Fruit fly (Drosophila melanogaster) whole organism, embryonic: ENCODE results near the gene CG7694.

Experiments
- ATbp ChIP-seq: fragments of 200-800 bp; sonication (Bioruptor generic); optimal IDR thresholded peaks from 2 replicates; lab custom pipeline; 2017; ENCODE audit warnings: missing biosample characterization, mild to moderate bottlenecking, missing genetic modification characterization, missing genetic modification reagents
- Adf1 ChIP-seq: fragments of 200-800 bp; sonication (Bioruptor generic); IDR thresholded peaks from 2 replicates; pipeline ENCODE4 v1.3.6; 2022; ENCODE audit warnings: missing biosample characterization, missing genetic modification characterization
- Antp ChIP-seq: fragments of 200-800 bp; sonication (Bioruptor generic); optimal IDR thresholded peaks from 3 replicates; lab custom pipeline; 2016; ENCODE audit warnings: missing biosample characterization, missing genetic modification characterization
- Bgb ChIP-seq: fragments of 200-800 bp; sonication (Bioruptor generic); IDR thresholded peaks from 2 replicates; pipeline ENCODE4 v1.3.6; 2022; ENCODE audit warnings: missing biosample characterization, missing genetic modification characterization; ENCODE audit not compliant: partially characterized antibody
- Blimp-1 ChIP-seq: fragments of 200-800 bp; sonication (Bioruptor generic); optimal IDR thresholded peaks from 3 replicates; lab custom pipeline; 2018; ENCODE audit warnings: missing biosample characterization, missing genetic modification characterization, mild to moderate bottlenecking, moderate library complexity, missing genetic modification reagents
- CG11247 ChIP-seq: fragments of 200-800 bp; sonication (Bioruptor generic); IDR thresholded peaks from 2 replicates; pipeline ENCODE4 v1.3.6; 2022; ENCODE audit warnings: missing biosample characterization, missing genetic modification characterization
- CG11723 ChIP-seq: fragments of 200-800 bp; sonication (Bioruptor generic); optimal IDR thresholded peaks from 2 replicates; lab custom pipeline; 2017; ENCODE audit warnings: missing biosample characterization, mild to moderate bottlenecking, missing genetic modification characterization
- CG12104 ChIP-seq: fragments of 200-800 bp; sonication (Bioruptor generic); optimal IDR thresholded peaks from 3 replicates; lab custom pipeline; 2016; ENCODE audit warnings: missing biosample characterization, missing genetic modification characterization
- CG15479 ChIP-seq: fragments of 200-800 bp; sonication (Bioruptor generic); optimal IDR thresholded peaks from 3 replicates; lab custom pipeline; 2019; ENCODE audit warnings: missing biosample characterization, mild to moderate bottlenecking, missing genetic modification characterization, moderate library complexity
- CG16863 ChIP-seq: fragments of 200-800 bp; sonication (Bioruptor generic); optimal IDR thresholded peaks from 3 replicates; lab custom pipeline; 2016; ENCODE audit warnings: missing biosample characterization, missing genetic modification characterization
- CG1832 ChIP-seq: fragments of 200-800 bp; sonication (Bioruptor generic); optimal IDR thresholded peaks from 2 replicates; lab custom pipeline; 2017; ENCODE audit warnings: missing biosample characterization, mild to moderate bottlenecking, missing genetic modification characterization, inconsistent platforms
- CG3065 ChIP-seq: fragments of 200-800 bp; sonication (Bioruptor generic); optimal IDR thresholded peaks from 2 replicates; lab custom pipeline; 2016; ENCODE audit warnings: missing biosample characterization, missing genetic modification characterization
- CG33213 ChIP-seq: fragments of 200-800 bp; sonication (Bioruptor generic); optimal IDR thresholded peaks from 3 replicates; lab custom pipeline; 2016; ENCODE audit warnings: missing biosample characterization, missing genetic modification characterization
- CG4404 ChIP-seq: fragments of 200-800 bp; sonication (Bioruptor generic); IDR thresholded peaks from 2 replicates; pipeline ENCODE4 v1.3.6; 2022; ENCODE audit warnings: missing biosample characterization, missing genetic modification characterization
- CG7372 ChIP-seq: fragments of 200-800 bp; sonication (Bioruptor generic); IDR thresholded peaks from 2 replicates; pipeline ENCODE4 v1.3.6; 2022; ENCODE audit warnings: missing biosample characterization, missing genetic modification characterization
- CG8924 ChIP-seq: fragments of 200-800 bp; optimal IDR thresholded peaks from 3 replicates; lab custom pipeline; 2019; ENCODE audit warnings: missing biosample characterization, mild to moderate bottlenecking, missing genetic modification characterization, moderate library complexity
- CG9797 ChIP-seq: fragments of 200-800 bp; sonication (Bioruptor generic); optimal IDR thresholded peaks from 3 replicates; lab custom pipeline; 2018; ENCODE audit warnings: missing biosample characterization, mild to moderate bottlenecking, missing genetic modification characterization
- CkIIα-i1 ChIP-seq: fragments of 200-800 bp; sonication (Bioruptor generic); IDR thresholded peaks from 2 replicates; pipeline ENCODE4 v1.3.6; 2022; ENCODE audit warnings: missing biosample characterization, missing genetic modification characterization
- D19B ChIP-seq: fragments of 200-800 bp; sonication (Bioruptor generic); optimal IDR thresholded peaks from 2 replicates; lab custom pipeline; 2017; ENCODE audit warnings: missing biosample characterization, mild to moderate bottlenecking, missing genetic modification characterization
- E2f1 ChIP-seq: fragments of 200-800 bp; sonication (Bioruptor generic); IDR thresholded peaks from 2 replicates; pipeline ENCODE4 v1.3.6; 2022; ENCODE audit warnings: missing biosample characterization, missing genetic modification characterization
- Fer2 ChIP-seq: fragments of 200-800 bp; sonication (Bioruptor generic); optimal IDR thresholded peaks from 2 replicates; lab custom pipeline; 2018; ENCODE audit warnings: missing biosample characterization, mild to moderate bottlenecking, missing genetic modification characterization, moderate library complexity
- Hmr ChIP-seq: fragments of 200-800 bp; sonication (Bioruptor generic); optimal IDR thresholded peaks from 3 replicates; lab custom pipeline; 2017; ENCODE audit warnings: mild to moderate bottlenecking, missing biosample characterization, missing genetic modification reagents, missing genetic modification characterization
- Hr3 ChIP-seq: fragments of 200-800 bp; sonication (Bioruptor generic); optimal IDR thresholded peaks from 3 replicates; lab custom pipeline; 2016; ENCODE audit warnings: missing biosample characterization, missing genetic modification characterization
- Hsf ChIP-seq: fragments of 200-800 bp; sonication (Bioruptor generic); optimal IDR thresholded peaks from 3 replicates; lab custom pipeline; 2016; ENCODE audit warnings: missing biosample characterization, missing genetic modification characterization
- Med ChIP-seq: fragments of 200-800 bp; sonication (Bioruptor generic); peaks from one replicate; lab custom pipeline; 2016; ENCODE audit warnings: missing biosample characterization, missing genetic modification characterization, mild to moderate bottlenecking, inconsistent platforms, moderate library complexity
- Pdp1 ChIP-seq, 2 experiments: fragments of 200-800 bp; sonication (Bioruptor generic); optimal IDR thresholded peaks; 3 replicates each; lab custom pipeline; 2016; ENCODE audit warnings: missing biosample characterization in 2 of 2, missing genetic modification characterization in 2 of 2, mild to moderate bottlenecking in 1 of 2, moderate library complexity in 1 of 2
- ash1 ChIP-seq: fragments of 200-800 bp; sonication (Bioruptor generic); optimal IDR thresholded peaks from 2 replicates; lab custom pipeline; 2018; ENCODE audit warnings: missing biosample characterization, mild to moderate bottlenecking, missing genetic modification characterization
- az2 ChIP-seq: fragments of 200-800 bp; sonication (Bioruptor generic); optimal IDR thresholded peaks from 3 replicates; lab custom pipeline; 2016; ENCODE audit warnings: missing biosample characterization, missing genetic modification characterization
- bbx ChIP-seq: fragments of 200-800 bp; sonication (Bioruptor generic); IDR thresholded peaks from 2 replicates; pipeline ENCODE4 v1.3.6; 2022; ENCODE audit warnings: missing biosample characterization, missing genetic modification characterization; ENCODE audit not compliant: partially characterized antibody
- cato ChIP-seq: fragments of 200-800 bp; sonication (Bioruptor generic); optimal IDR thresholded peaks from 2 replicates; lab custom pipeline; 2016; ENCODE audit warnings: missing biosample characterization, missing genetic modification characterization, borderline replicate concordance
- fd3F ChIP-seq: fragments of 200-800 bp; sonication (Bioruptor generic); optimal IDR thresholded peaks from 2 replicates; lab custom pipeline; 2018; ENCODE audit warnings: missing biosample characterization, mild to moderate bottlenecking, missing genetic modification characterization, moderate library complexity
- fu2 ChIP-seq: fragments of 200-800 bp; sonication (Bioruptor generic); optimal IDR thresholded peaks from 2 replicates; lab custom pipeline; 2016; ENCODE audit warnings: missing biosample characterization, missing genetic modification characterization
- ham ChIP-seq: fragments of 200-800 bp; sonication (Bioruptor generic); IDR thresholded peaks from 2 replicates; pipeline ENCODE4 v1.3.6; 2022; ENCODE audit warnings: missing biosample characterization, missing genetic modification characterization
- lbe ChIP-seq: fragments of 200-800 bp; sonication (Bioruptor generic); optimal IDR thresholded peaks from 2 replicates; lab custom pipeline; 2016; ENCODE audit warnings: missing biosample characterization, mild to moderate bottlenecking, missing genetic modification characterization
- mirr ChIP-seq: fragments of 200-800 bp; sonication (Bioruptor generic); optimal IDR thresholded peaks from 3 replicates; lab custom pipeline; 2018; ENCODE audit warnings: missing biosample characterization, mild to moderate bottlenecking, missing genetic modification characterization
- nerfin-2 ChIP-seq: fragments of 200-800 bp; sonication (Bioruptor generic); IDR thresholded peaks from 2 replicates; pipeline ENCODE4 v1.3.6; 2022; ENCODE audit warnings: missing biosample characterization, missing genetic modification characterization; ENCODE audit not compliant: partially characterized antibody
- oc ChIP-seq: fragments of 200-800 bp; sonication (Bioruptor generic); optimal IDR thresholded peaks from 2 replicates; lab custom pipeline; 2018; ENCODE audit warnings: missing biosample characterization, mild to moderate bottlenecking, missing genetic modification characterization, moderate library complexity
- pb ChIP-seq: fragments of 200-800 bp; sonication (Bioruptor generic); optimal IDR thresholded peaks from 3 replicates; lab custom pipeline; 2016; ENCODE audit warnings: missing biosample characterization, missing genetic modification characterization
- pzg ChIP-seq: fragments of 200-800 bp; sonication (Bioruptor generic); optimal IDR thresholded peaks from 3 replicates; lab custom pipeline; 2018; ENCODE audit warnings: missing biosample characterization, mild to moderate bottlenecking, missing genetic modification characterization, moderate library complexity
- sc ChIP-seq, 3 experiments: fragments of >200 bp in 2 of 3; fragments of 200-800 bp in 1 of 3; sonication (Bioruptor generic) in 1 of 3; optimal IDR thresholded peaks; 2 replicates in 2 of 3; 3 replicates in 1 of 3; lab custom pipeline; 2017; ENCODE audit warnings: mild to moderate bottlenecking in 1 of 3, missing biosample characterization in 1 of 3, missing genetic modification characterization in 1 of 3, missing genetic modification reagents in 1 of 3
- sens ChIP-seq: fragments of 200-800 bp; sonication (Bioruptor generic); peaks from one replicate; lab custom pipeline; 2016; ENCODE audit warnings: missing biosample characterization, missing genetic modification characterization
- stc ChIP-seq: fragments of 200-800 bp; sonication (Bioruptor generic); IDR thresholded peaks from 2 replicates; pipeline ENCODE4 v1.3.6; 2022; ENCODE audit warnings: missing biosample characterization, missing genetic modification characterization
- tap ChIP-seq: fragments of 200-800 bp; optimal IDR thresholded peaks from 3 replicates; lab custom pipeline; 2019; ENCODE audit warnings: missing biosample characterization, mild to moderate bottlenecking, missing genetic modification characterization, moderate library complexity
- vnd ChIP-seq: fragments of 200-800 bp; sonication (Bioruptor generic); IDR thresholded peaks from 3 replicates; pipeline ENCODE4 v1.3.6; 2022; ENCODE audit warnings: missing biosample characterization, missing genetic modification characterization; ENCODE audit not compliant: partially characterized antibody
- vvl ChIP-seq: fragments of 200-800 bp; sonication (Bioruptor generic); IDR thresholded peaks from 2 replicates; pipeline ENCODE4 v1.3.6; 2022; ENCODE audit warnings: missing biosample characterization, missing genetic modification characterization
- zfh1 ChIP-seq: fragments of 200-800 bp; sonication (Bioruptor generic); IDR thresholded peaks from 3 replicates; pipeline ENCODE4 v1.3.6; 2022; ENCODE audit warnings: missing biosample characterization, missing genetic modification characterization

Gene CG7694

DNA sequence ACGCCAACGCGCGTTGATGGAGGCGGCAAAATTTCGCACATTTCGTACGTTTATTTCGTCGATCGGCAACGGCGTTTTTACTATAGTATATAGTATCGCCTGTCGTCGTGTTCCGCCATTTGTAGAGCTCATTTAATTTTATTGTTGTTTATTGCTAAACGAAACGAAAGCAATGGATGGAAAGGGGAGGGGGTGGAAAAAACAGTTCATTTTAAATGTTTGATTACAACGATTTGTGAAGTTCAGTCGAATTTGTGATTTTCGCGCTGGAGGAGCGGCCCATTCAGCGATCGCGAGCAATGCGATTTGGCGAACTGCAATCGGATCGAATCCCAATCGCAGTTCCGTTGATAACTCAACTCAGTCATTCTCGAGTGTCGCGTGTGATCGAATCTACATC lies 8.1 kb downstream of the CG7694 start:
- TF ChIP-seq vnd (GFP tag; lab: Robert Waterston, UW), result no peak
- no peak for TF ChIP-seq CG16863 (GFP tag; lab: Kevin White, UChicago)
- no peak for TF ChIP-seq Fer2 (tag; lab: Kevin White, UChicago)
- no peak for TF ChIP-seq ham
- TF ChIP-seq bbx (GFP tag; lab: Robert Waterston, UW), result no peak
- no peak for TF ChIP-seq tap
- no peak for TF ChIP-seq stc (GFP tag; lab: Robert Waterston, UW)
- no peak for TF ChIP-seq CG4404 (GFP tag; lab: Robert Waterston, UW)
- no peak for TF ChIP-seq CG9797
- TF ChIP-seq cato (GFP tag; lab: Kevin White, UChicago), result no peak

DNA sequence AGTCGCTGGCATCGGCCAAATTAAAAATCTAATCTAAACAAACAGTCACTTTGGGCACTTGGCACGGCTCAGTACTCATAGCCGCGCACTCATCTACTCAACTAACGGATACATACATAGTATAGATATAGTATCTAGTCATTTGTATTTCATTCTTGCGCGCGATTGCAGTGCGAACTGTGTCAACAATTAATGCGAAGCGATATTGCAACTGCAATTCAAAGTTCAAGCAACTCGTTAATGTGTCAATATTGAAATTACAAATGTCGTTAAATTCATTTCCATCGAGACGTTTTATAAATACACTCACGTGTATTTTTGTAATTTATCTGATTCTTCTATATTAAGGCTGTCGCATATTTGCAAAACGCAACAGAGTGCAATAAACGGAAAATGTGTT lies 9.3 kb downstream of the CG7694 start:
- TF ChIP-seq Med (GFP tag; lab: Kevin White, UChicago) (peak; percentile 23), CG15479 (GFP tag; lab: Kevin White, UChicago) (peak; percentile 1), nerfin-2 (GFP tag; lab: Robert Waterston, UW) (no peak), sens (GFP tag; lab: Kevin White, UChicago) (peak; percentile 39), fd3F (GFP tag; lab: Kevin White, UChicago) (no peak), Antp (GFP tag; lab: Kevin White, UChicago) (no peak), mirr (GFP tag; lab: Kevin White, UChicago) (no peak), lbe (GFP tag; lab: Kevin White, UChicago) (peak; percentile 12)

dm6 chr3R:18583881-18584545 lies 11.1 kb downstream of the CG7694 start:
- peak; percentile 56; the same call in 1 of the 2 replicates for TF ChIP-seq CkIIα-i1 (GFP tag; lab: Robert Waterston, UW)
- TF ChIP-seq CG3065 (GFP tag; lab: Kevin White, UChicago), result peak; percentile 92
- peak; percentile 89 for TF ChIP-seq pb (GFP tag; lab: Kevin White, UChicago)
- TF ChIP-seq CG1832 (GFP tag; lab: Kevin White, UChicago), result no peak
- peak; percentile 96 for TF ChIP-seq Hsf
- TF ChIP-seq pzg (GFP tag; lab: Kevin White, UChicago), result peak; percentile 16
- TF ChIP-seq CG12104 (GFP tag; lab: Kevin White, UChicago), result peak; percentile 98
- TF ChIP-seq Bgb (GFP tag; lab: Robert Waterston, UW), result peak; percentile 39; the same call in 1 of the 2 replicates
- no peak for TF ChIP-seq nerfin-2 (GFP tag; lab: Robert Waterston, UW)
- peak; percentile 97 for TF ChIP-seq Pdp1 (GFP tag; optimal IDR thresholded peaks at IDR 0.05; lab: Kevin White, UChicago)
- peak; percentile 88 for TF ChIP-seq CG7372 (GFP tag; lab: Robert Waterston, UW)
- TF ChIP-seq az2, result peak; percentile 97
- TF ChIP-seq sc (optimal IDR thresholded peaks at IDR 0.05; lab: Kevin White, UChicago), result no peak
- peak; percentile 98 for TF ChIP-seq sc (GFP tag; optimal IDR thresholded peaks at IDR 0.05; lab: Kevin White, UChicago)
- TF ChIP-seq zfh1 (GFP tag; lab: Robert Waterston, UW), result peak; percentile 94
- peak; percentile 97 for TF ChIP-seq Hr3 (GFP tag; lab: Kevin White, UChicago)
- TF ChIP-seq ash1 (GFP tag; lab: Kevin White, UChicago), result peak; percentile 88
- TF ChIP-seq E2f1 (GFP tag; lab: Robert Waterston, UW), result peak; percentile 95
- peak; percentile 90 for TF ChIP-seq D19B (GFP tag; lab: Kevin White, UChicago)
- peak; percentile 98 for TF ChIP-seq vvl (GFP tag; lab: Robert Waterston, UW)
- TF ChIP-seq CG33213, result peak; percentile 94
- peak; percentile 97 for TF ChIP-seq Hmr (GFP tag; lab: Kevin White, UChicago)
- TF ChIP-seq Blimp-1 (GFP tag; lab: Kevin White, UChicago), result peak; percentile 96
- TF ChIP-seq ATbp, result peak; percentile 98
- peak; percentile 99 for TF ChIP-seq CG8924
- peak; percentile 44 for TF ChIP-seq CG9797
- peak; percentile 94 for TF ChIP-seq CG11723
- TF ChIP-seq fu2 (GFP tag; lab: Kevin White, UChicago), result peak; percentile 92
- peak; percentile 94 for TF ChIP-seq CG11247 (GFP tag; lab: Robert Waterston, UW)
- TF ChIP-seq Adf1 (GFP tag; lab: Robert Waterston, UW), result peak; percentile 95
- peak; percentile 98 for TF ChIP-seq oc (tag; lab: Kevin White, UChicago)
